Fruit fly (Drosophila melanogaster) whole organism, embryonic: Measurements from ENCODE around the gene Dis3.

ENCODE experiments used
- C15 ChIP-seq: fragments of 200-800 bp; sonication (Bioruptor generic); IDR thresholded peaks from 3 replicates; pipeline ENCODE4 v1.3.6; 2022; ENCODE audit warnings: missing biosample characterization, missing genetic modification characterization
- CG10543 ChIP-seq: fragments of 200-800 bp; sonication (Bioruptor generic); optimal IDR thresholded peaks from 3 replicates; lab custom pipeline; 2017; ENCODE audit warnings: missing biosample characterization, mild to moderate bottlenecking, missing genetic modification characterization, moderate library complexity
- CG10654 ChIP-seq: fragments of 200-800 bp; sonication (Bioruptor generic); optimal IDR thresholded peaks from 2 replicates; lab custom pipeline; 2016; ENCODE audit warnings: missing biosample characterization, missing genetic modification characterization
- CG10979 ChIP-seq: fragments of 200-800 bp; sonication (Bioruptor generic); optimal IDR thresholded peaks from 2 replicates; lab custom pipeline; 2018; ENCODE audit warnings: missing biosample characterization, mild to moderate bottlenecking, missing genetic modification characterization, moderate library complexity
- CG12744 ChIP-seq: fragments of 200-800 bp; sonication (Bioruptor generic); optimal IDR thresholded peaks from 2 replicates; lab custom pipeline; 2016; ENCODE audit warnings: missing biosample characterization, missing genetic modification characterization
- CG14860 ChIP-seq: fragments of 200-800 bp; sonication (Bioruptor generic); IDR thresholded peaks from 3 replicates; pipeline ENCODE4 v1.3.6; 2022; ENCODE audit warnings: missing biosample characterization, missing genetic modification characterization; ENCODE audit not compliant: partially characterized antibody
- CG15011 ChIP-seq: fragments of 200-800 bp; sonication (Bioruptor generic); optimal IDR thresholded peaks from 3 replicates; lab custom pipeline; 2018; ENCODE audit warnings: missing biosample characterization, mild to moderate bottlenecking, missing genetic modification characterization
- CG17829 ChIP-seq: fragments of 200-800 bp; optimal IDR thresholded peaks from 2 replicates; lab custom pipeline; 2019; ENCODE audit warnings: missing biosample characterization, mild to moderate bottlenecking, missing genetic modification characterization, moderate library complexity
- CG30403 ChIP-seq: fragments of 200-800 bp; sonication (Bioruptor generic); optimal IDR thresholded peaks from 3 replicates; lab custom pipeline; 2016; ENCODE audit warnings: missing biosample characterization, missing genetic modification characterization
- CG32767 ChIP-seq: fragments of 200-800 bp; sonication (Bioruptor generic); IDR thresholded peaks from 2 replicates; pipeline ENCODE4 v1.3.6; 2022; ENCODE audit warnings: missing biosample characterization, missing genetic modification characterization
- CG34422 ChIP-seq: fragments of 200-800 bp; sonication (Bioruptor generic); IDR thresholded peaks from 3 replicates; pipeline ENCODE4 v1.3.6; 2022; ENCODE audit warnings: missing biosample characterization, missing genetic modification characterization
- CG4820 ChIP-seq: fragments of 200-800 bp; sonication (Bioruptor generic); optimal IDR thresholded peaks from 3 replicates; lab custom pipeline; 2016; ENCODE audit warnings: missing biosample characterization, missing genetic modification characterization
- CG6254 ChIP-seq: fragments of 200-800 bp; sonication (Bioruptor generic); optimal IDR thresholded peaks from 3 replicates; lab custom pipeline; 2017; ENCODE audit warnings: mild to moderate bottlenecking, missing biosample characterization, missing genetic modification reagents, missing genetic modification characterization
- CG7357 ChIP-seq: fragments of 200-800 bp; sonication (Bioruptor generic); IDR thresholded peaks from 3 replicates; pipeline ENCODE4 v1.3.6; 2022; ENCODE audit warnings: missing biosample characterization, missing genetic modification characterization
- Dll ChIP-seq: fragments of 200-800 bp; sonication (Bioruptor generic); IDR thresholded peaks from 4 replicates; pipeline ENCODE4 v1.3.6; 2022; ENCODE audit warnings: missing biosample characterization, missing genetic modification characterization; ENCODE audit not compliant: partially characterized antibody
- Drgx ChIP-seq: fragments of 200-800 bp; sonication (Bioruptor generic); IDR thresholded peaks from 2 replicates; pipeline ENCODE4 v1.3.6; 2022; ENCODE audit warnings: missing biosample characterization, missing genetic modification characterization
- MBD-R2 ChIP-seq: fragments of 200-800 bp; sonication (Bioruptor generic); IDR thresholded peaks from 2 replicates; pipeline ENCODE4 v1.3.6; 2022; ENCODE audit warnings: missing biosample characterization, missing genetic modification characterization
- MESR4 ChIP-seq: fragments of 200-800 bp; sonication (Bioruptor generic); optimal IDR thresholded peaks from 2 replicates; lab custom pipeline; 2018; ENCODE audit warnings: missing biosample characterization, mild to moderate bottlenecking, missing genetic modification characterization, moderate library complexity
- NC2β ChIP-seq: fragments of 200-800 bp; sonication (Bioruptor generic); optimal IDR thresholded peaks from 2 replicates; lab custom pipeline; 2016; ENCODE audit warnings: missing biosample characterization, missing genetic modification characterization
- Nf-YC ChIP-seq: fragments of 200-800 bp; optimal IDR thresholded peaks from 3 replicates; lab custom pipeline; 2019; ENCODE audit warnings: missing biosample characterization, mild to moderate bottlenecking, missing genetic modification characterization, moderate library complexity
- Ptx1 ChIP-seq: fragments of 200-800 bp; sonication (Bioruptor generic); IDR thresholded peaks from 2 replicates; pipeline ENCODE4 v1.3.6; 2022; ENCODE audit warnings: missing biosample characterization, missing genetic modification characterization
- Rx ChIP-seq: fragments of 200-800 bp; sonication (Bioruptor generic); IDR thresholded peaks from 2 replicates; pipeline ENCODE4 v1.3.6; 2022; ENCODE audit warnings: missing biosample characterization, missing genetic modification characterization
- ash1 ChIP-seq: fragments of 200-800 bp; sonication (Bioruptor generic); optimal IDR thresholded peaks from 2 replicates; lab custom pipeline; 2018; ENCODE audit warnings: missing biosample characterization, mild to moderate bottlenecking, missing genetic modification characterization
- bowl ChIP-seq: fragments of 200-800 bp; sonication (Bioruptor generic); IDR thresholded peaks from 2 replicates; pipeline ENCODE4 v1.3.6; 2022; ENCODE audit warnings: missing biosample characterization, missing genetic modification characterization
- cas ChIP-seq: fragments of 200-800 bp; sonication (Bioruptor generic); IDR thresholded peaks from 2 replicates; pipeline ENCODE4 v1.3.6; 2022; ENCODE audit warnings: missing biosample characterization, missing genetic modification characterization
- cato ChIP-seq: fragments of 200-800 bp; sonication (Bioruptor generic); optimal IDR thresholded peaks from 2 replicates; lab custom pipeline; 2016; ENCODE audit warnings: missing biosample characterization, missing genetic modification characterization, borderline replicate concordance
- chinmo ChIP-seq: fragments of 200-800 bp; sonication (Bioruptor generic); IDR thresholded peaks from 4 replicates; pipeline ENCODE4 v1.3.6; 2022; ENCODE audit warnings: missing biosample characterization, missing genetic modification characterization; ENCODE audit not compliant: partially characterized antibody
- ci ChIP-seq: fragments of 200-800 bp; sonication (Bioruptor generic); IDR thresholded peaks from 3 replicates; pipeline ENCODE4 v1.3.6; 2022; ENCODE audit warnings: missing biosample characterization, missing genetic modification characterization
- croc ChIP-seq: fragments of 200-800 bp; sonication (Bioruptor generic); conservative IDR thresholded peaks from 3 replicates; pipeline ENCODE4 v1.3.6; 2022; ENCODE audit warnings: missing biosample characterization, missing genetic modification characterization
- crp ChIP-seq, 2 experiments: fragments of 200-800 bp; sonication (Bioruptor generic); optimal IDR thresholded peaks; 2 replicates in 1 of 2; 3 replicates in 1 of 2; lab custom pipeline; 2017; ENCODE audit warnings: missing biosample characterization in 2 of 2, missing genetic modification characterization in 2 of 2, mild to moderate bottlenecking in 1 of 2, moderate library complexity in 1 of 2
- dm ChIP-seq: fragments of 200-800 bp; sonication (Bioruptor generic); optimal IDR thresholded peaks from 3 replicates; lab custom pipeline; 2016; ENCODE audit warnings: missing biosample characterization, missing genetic modification characterization
- dpn ChIP-seq, 2 experiments: fragments of 200-800 bp; sonication (Bioruptor generic); optimal IDR thresholded peaks; 3 replicates each; lab custom pipeline; 2016; ENCODE audit warnings: missing biosample characterization in 2 of 2, missing genetic modification characterization in 2 of 2
- eyg ChIP-seq: fragments of 200-800 bp; sonication (Bioruptor generic); optimal IDR thresholded peaks from 3 replicates; lab custom pipeline; 2016; ENCODE audit warnings: missing biosample characterization, missing genetic modification characterization
- fd3F ChIP-seq: fragments of 200-800 bp; sonication (Bioruptor generic); optimal IDR thresholded peaks from 2 replicates; lab custom pipeline; 2018; ENCODE audit warnings: missing biosample characterization, mild to moderate bottlenecking, missing genetic modification characterization, moderate library complexity
- hkb ChIP-seq, 2 experiments: fragments of 200-800 bp in 1 of 2; fragments of >200 bp in 1 of 2; sonication (Bioruptor generic) in 1 of 2; IDR thresholded peaks in 1 of 2; optimal IDR thresholded peaks in 1 of 2; 2 replicates each; pipeline versions ENCODE4 v1.3.6 to Lab custom; 2017 to 2022; ENCODE audit warnings: missing biosample characterization in 1 of 2, missing genetic modification characterization in 1 of 2
- kay ChIP-seq: fragments of 200-800 bp; sonication (Bioruptor generic); optimal IDR thresholded peaks from 2 replicates; lab custom pipeline; 2016; ENCODE audit warnings: missing biosample characterization, missing genetic modification characterization
- lmd ChIP-seq: fragments of 200-800 bp; sonication (Bioruptor generic); IDR thresholded peaks from 2 replicates; pipeline ENCODE4 v1.3.6; 2022; ENCODE audit warnings: missing biosample characterization, missing genetic modification characterization
- maf-S ChIP-seq: fragments of 200-800 bp; sonication (Bioruptor generic); optimal IDR thresholded peaks from 2 replicates; lab custom pipeline; 2016; ENCODE audit warnings: missing biosample characterization, missing genetic modification characterization
- nom ChIP-seq: fragments of 200-800 bp; sonication (Bioruptor generic); optimal IDR thresholded peaks from 2 replicates; lab custom pipeline; 2017; ENCODE audit warnings: missing biosample characterization, missing genetic modification characterization, mild to moderate bottlenecking, moderate library complexity, missing genetic modification reagents
- odd ChIP-seq: fragments of 200-800 bp; sonication (Bioruptor generic); optimal IDR thresholded peaks from 2 replicates; lab custom pipeline; 2017; ENCODE audit warnings: missing biosample characterization, mild to moderate bottlenecking, missing genetic modification characterization
- otp ChIP-seq: fragments of 200-800 bp; sonication (Bioruptor generic); IDR thresholded peaks from 3 replicates; pipeline ENCODE4, ENCODE4 v1.3.6; 2022; ENCODE audit warnings: missing biosample characterization, missing genetic modification characterization
- pan ChIP-seq, 4 experiments: fragments of >200 bp in 3 of 4; fragments of 200-800 bp in 1 of 4; sonication (Bioruptor generic) in 1 of 4; optimal IDR thresholded peaks in 3 of 4; IDR thresholded peaks in 1 of 4; 2 replicates each; pipeline versions ENCODE4 v1.3.6 to Lab custom; 2017 to 2022; ENCODE audit warnings: missing biosample characterization in 2 of 4, missing genetic modification characterization in 2 of 4, mixed read lengths in 1 of 4
- rib ChIP-seq: fragments of 200-800 bp; sonication (Bioruptor generic); IDR thresholded peaks from 2 replicates; pipeline ENCODE4 v1.3.6; 2022; ENCODE audit warnings: missing biosample characterization, missing genetic modification characterization
- sc ChIP-seq, 3 experiments: fragments of >200 bp in 2 of 3; fragments of 200-800 bp in 1 of 3; sonication (Bioruptor generic) in 1 of 3; optimal IDR thresholded peaks; 2 replicates in 2 of 3; 3 replicates in 1 of 3; lab custom pipeline; 2017; ENCODE audit warnings: mild to moderate bottlenecking in 1 of 3, missing biosample characterization in 1 of 3, missing genetic modification characterization in 1 of 3, missing genetic modification reagents in 1 of 3
- sd ChIP-seq: fragments of 200-800 bp; sonication (Bioruptor generic); optimal IDR thresholded peaks from 3 replicates; lab custom pipeline; 2018; ENCODE audit warnings: missing biosample characterization, mild to moderate bottlenecking, missing genetic modification characterization, moderate library complexity
- sens-2 ChIP-seq: fragments of 200-800 bp; sonication (Bioruptor generic); IDR thresholded peaks from 2 replicates; pipeline ENCODE4 v1.3.6; 2022; ENCODE audit warnings: missing biosample characterization, missing genetic modification characterization
- vnd ChIP-seq: fragments of 200-800 bp; sonication (Bioruptor generic); IDR thresholded peaks from 3 replicates; pipeline ENCODE4 v1.3.6; 2022; ENCODE audit warnings: missing biosample characterization, missing genetic modification characterization; ENCODE audit not compliant: partially characterized antibody

The Dis3 gene

DNA sequence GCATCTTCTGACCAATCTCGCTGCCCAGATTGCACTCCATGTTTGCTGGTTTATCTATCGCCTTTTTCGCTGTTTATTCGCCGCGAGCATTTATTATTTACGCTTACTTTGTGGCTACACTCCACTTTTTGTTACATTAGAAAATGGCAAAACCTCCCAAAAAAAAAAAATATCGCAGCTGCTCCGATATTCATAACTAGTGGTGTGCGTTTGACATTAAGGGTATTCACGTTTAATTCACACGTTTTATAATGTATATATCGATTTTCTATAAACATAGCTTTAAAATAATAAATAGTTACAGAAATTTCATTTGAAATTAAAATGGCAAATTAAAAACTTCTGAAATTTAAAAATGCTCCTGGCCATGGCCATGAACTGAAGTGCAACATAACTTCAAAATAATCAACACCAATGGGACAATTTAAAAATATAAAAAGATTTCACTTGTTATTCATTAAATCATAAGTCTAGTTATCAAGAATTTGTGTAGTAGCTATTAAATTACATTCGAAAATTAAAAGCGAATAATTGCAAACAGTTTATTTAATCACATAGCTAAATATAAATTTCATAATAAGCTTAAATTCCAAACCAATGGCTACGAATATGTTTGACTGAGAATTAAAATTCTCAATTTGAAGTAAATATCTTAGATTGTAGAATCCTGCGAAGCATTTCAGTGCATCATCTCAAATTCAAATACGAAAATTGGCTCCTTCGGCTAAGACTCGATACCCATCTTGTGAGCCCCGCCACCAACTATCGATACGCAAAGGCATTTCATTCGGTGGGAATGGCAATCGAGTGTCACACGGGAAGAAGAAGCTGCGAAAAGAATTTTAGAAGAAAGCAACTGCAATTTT is 14.8 kb upstream of the Dis3 start, which contains the start of the genes Nab2 and BRWD3 (continued):
- TF ChIP-seq sc (optimal IDR thresholded peaks at IDR 0.05; lab: Kevin White, UChicago) (no peak), sc (GFP tag; optimal IDR thresholded peaks at IDR 0.05; lab: Kevin White, UChicago) (no peak), CG30403 (peak; percentile 73), sens-2 (peak; percentile 20; the same call in 1 of the 2 replicates), CG10543 (peak; percentile 38), dpn (GFP tag; optimal IDR thresholded peaks at IDR 0.05; lab: Kevin White, UChicago) (peak in 1 of 2 experiments; percentile 15), croc (no peak), CG10979 (peak; percentile 13), maf-S (no peak), crp (GFP tag; optimal IDR thresholded peaks at IDR 0.05; lab: Kevin White, UChicago) (peak in 1 of 2 experiments; percentile 24), Ptx1 (GFP tag; lab: Robert Waterston, UW) (peak; percentile 35; the same call in 1 of the 2 replicates), NC2β (GFP tag; lab: Kevin White, UChicago) (no peak), eyg (GFP tag; lab: Kevin White, UChicago) (no peak), C15 (GFP tag; lab: Robert Waterston, UW) (no peak), nom (GFP tag; lab: Kevin White, UChicago) (no peak), cato (GFP tag; lab: Kevin White, UChicago) (peak; percentile 9), pan (optimal IDR thresholded peaks at IDR 0.05; lab: Kevin White, UChicago) (no peak), pan (GFP tag; optimal IDR thresholded peaks at IDR 0.05 in 1 of 2, IDR thresholded peaks at IDR 0.05 in 1 of 2) (peak in 1 of 2 experiments; percentile 31), Rx (GFP tag; lab: Robert Waterston, UW) (peak; percentile 22; the same call in 1 of the 2 replicates), ci (GFP tag; lab: Robert Waterston, UW) (peak; percentile 55; the same call in 1 of the 3 replicates), kay (GFP tag; lab: Kevin White, UChicago) (no peak), lmd (GFP tag; lab: Robert Waterston, UW) (peak; percentile 22; the same call in 1 of the 2 replicates), Nf-YC (tag; lab: Kevin White, UChicago) (no peak), CG17829 (tag; lab: Kevin White, UChicago) (peak; percentile 18), CG32767 (0 out of 2 replicates have a peak, but pooled peaks have one; percentile 25), otp (GFP tag; lab: Robert Waterston, UW) (no peak), hkb (optimal IDR thresholded peaks at IDR 0.05; lab: Kevin White, UChicago) (no peak), hkb (GFP tag; IDR thresholded peaks at IDR 0.05; lab: Robert Waterston, UW) (0 out of 2 replicates have a peak, but pooled peaks have one; percentile 37), CG10654 (GFP tag; lab: Kevin White, UChicago) (peak; percentile 17), CG12744 (peak; percentile 7), fd3F (GFP tag; lab: Kevin White, UChicago) (peak; percentile 22), odd (GFP tag; lab: Kevin White, UChicago) (no peak), bowl (GFP tag; lab: Robert Waterston, UW) (no peak), cas (GFP tag; lab: Robert Waterston, UW) (no peak), CG6254 (GFP tag; lab: Kevin White, UChicago) (no peak), CG4820 (GFP tag; lab: Kevin White, UChicago) (peak; percentile 5), vnd (GFP tag; lab: Robert Waterston, UW) (peak; percentile 57)

DNA sequence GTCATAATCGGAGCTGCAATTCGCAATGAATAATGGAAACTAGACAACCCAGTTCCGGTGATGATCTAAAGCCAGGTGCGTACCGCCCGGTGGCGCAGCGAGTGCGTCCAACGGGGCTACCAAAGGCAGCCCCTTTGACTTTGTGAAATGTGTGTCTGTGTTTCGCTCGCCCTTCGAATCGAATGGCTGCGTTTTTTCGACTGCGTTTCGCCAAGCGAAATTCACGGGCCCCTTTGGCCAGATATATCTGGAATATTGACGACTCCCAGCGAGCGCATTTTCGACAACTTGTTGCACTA is 14.2 kb upstream of the Dis3 start:
- TF ChIP-seq CG34422 (GFP tag; lab: Robert Waterston, UW) (0 out of 3 replicates have a peak, but pooled peaks have one; percentile 5), CG7357 (GFP tag; lab: Robert Waterston, UW) (no peak), CG15011 (GFP tag; lab: Kevin White, UChicago) (no peak), Drgx (GFP tag; lab: Robert Waterston, UW) (peak; percentile 48), rib (GFP tag; lab: Robert Waterston, UW) (0 out of 2 replicates have a peak, but pooled peaks have one; percentile 31), Dll (GFP tag; lab: Robert Waterston, UW) (peak; percentile 17; the same call in 2 of the 4 replicates), MBD-R2 (GFP tag; lab: Robert Waterston, UW) (peak; percentile 55), sd (no peak), ash1 (GFP tag; lab: Kevin White, UChicago) (no peak), MESR4 (GFP tag; lab: Kevin White, UChicago) (peak; percentile 59), dm (GFP tag; lab: Kevin White, UChicago) (no peak), CG14860 (GFP tag; lab: Robert Waterston, UW) (0 out of 3 replicates have a peak, but pooled peaks have one; percentile 30), chinmo (GFP tag; lab: Robert Waterston, UW) (peak; percentile 81; the same call in 1 of the 4 replicates)
